Worm (Caenorhabditis elegans) whole organism, L1 larva: Measurements from ENCODE around the gene vdac-1.

Experiments
- C04F5.9 ChIP-seq: sonication (generic microtip); optimal IDR thresholded peaks from 2 replicates; lab custom pipeline; 2016; ENCODE audit warnings: missing genetic modification characterization, missing compliant biosample characterization
- F16B12.6 ChIP-seq: fragments of 150-350 bp; optimal IDR thresholded peaks from 2 replicates; lab custom pipeline; 2014; ENCODE audit warnings: missing biosample characterization, missing genetic modification characterization
- Y116A8C.19 ChIP-seq: sonication (generic microtip); optimal IDR thresholded peaks from 2 replicates; lab custom pipeline; 2016; ENCODE audit warnings: missing compliant biosample characterization, missing genetic modification characterization, borderline replicate concordance
- aha-1 ChIP-seq: fragments of 150-350 bp; optimal IDR thresholded peaks from 2 replicates; lab custom pipeline; 2014; ENCODE audit warnings: missing biosample characterization, missing genetic modification characterization
- blmp-1 ChIP-seq: fragments of 150-350 bp; optimal IDR thresholded peaks from 2 replicates; lab custom pipeline; 2014; ENCODE audit warnings: missing biosample characterization, missing genetic modification characterization
- ceh-63 ChIP-seq: fragments of 200-800 bp; sonication (Bioruptor generic); optimal IDR thresholded peaks from 2 replicates; lab custom pipeline; 2018; ENCODE audit warnings: mild to moderate bottlenecking, missing genetic modification characterization, missing compliant biosample characterization
- ceh-82 ChIP-seq, 3 experiments: fragments of 150-350 bp in 1 of 3; sonication (generic microtip) in 2 of 3; optimal IDR thresholded peaks; 2 replicates each; lab custom pipeline; 2014 to 2017; ENCODE audit warnings: missing biosample characterization in 3 of 3, missing genetic modification characterization in 3 of 3
- ceh-88 ChIP-seq: fragments of 200-800 bp; sonication (Bioruptor generic); IDR thresholded peaks from 2 replicates; pipeline ENCODE4 v1.3.6; 2022; ENCODE audit warnings: missing genetic modification characterization, missing compliant biosample characterization
- ceh-90 ChIP-seq: sonication (generic microtip); optimal IDR thresholded peaks from 2 replicates; lab custom pipeline; 2016; ENCODE audit warnings: missing genetic modification characterization, missing compliant biosample characterization
- dsc-1 ChIP-seq: sonication (generic microtip); optimal IDR thresholded peaks from 2 replicates; lab custom pipeline; 2016; ENCODE audit warnings: mild to moderate bottlenecking, missing genetic modification characterization, missing compliant biosample characterization
- efl-1 ChIP-seq, 4 experiments: fragments of 150-350 bp; optimal IDR thresholded peaks in 3 of 4; peaks in 1 of 4; 1 replicate in 1 of 4; 2 replicates in 3 of 4; lab custom pipeline; 2014; ENCODE audit warnings: missing biosample characterization in 2 of 4, missing genetic modification characterization in 2 of 4, missing genetic modification reagents in 2 of 4
- egl-13 ChIP-seq: sonication (generic microtip); optimal IDR thresholded peaks from 2 replicates; lab custom pipeline; 2016; ENCODE audit warnings: missing genotype, missing genetic modification reagents, missing genetic modification characterization, missing compliant biosample characterization
- egl-27 ChIP-seq, 2 experiments: fragments of 150-350 bp in 1 of 2; sonication (generic microtip); optimal IDR thresholded peaks; 3 replicates each; lab custom pipeline; 2017 to 2018; ENCODE audit warnings: missing biosample characterization in 2 of 2, missing genetic modification characterization in 2 of 2, missing genetic modification reagents in 2 of 2
- ets-5 ChIP-seq: fragments of 200-800 bp; sonication (Bioruptor generic); IDR thresholded peaks from 2 replicates; pipeline ENCODE4 v1.3.6; 2022; ENCODE audit warnings: missing genetic modification characterization, missing compliant biosample characterization
- fkh-10 ChIP-seq: sonication (generic microtip); optimal IDR thresholded peaks from 2 replicates; lab custom pipeline; 2017; ENCODE audit warnings: missing biosample characterization, missing genetic modification reagents, missing genetic modification characterization
- fkh-4 ChIP-seq: sonication (generic microtip); optimal IDR thresholded peaks from 2 replicates; lab custom pipeline; 2016; ENCODE audit warnings: missing compliant biosample characterization, missing genetic modification characterization, borderline replicate concordance
- fkh-8 ChIP-seq: sonication (generic microtip); optimal IDR thresholded peaks from 2 replicates; lab custom pipeline; 2016; ENCODE audit warnings: mild to moderate bottlenecking, missing genetic modification characterization, missing compliant biosample characterization
- hlh-17 ChIP-seq: fragments of 200-800 bp; sonication (Bioruptor generic); optimal IDR thresholded peaks from 2 replicates; lab custom pipeline; 2018; ENCODE audit warnings: missing genetic modification characterization, mild to moderate bottlenecking, missing compliant biosample characterization, moderate library complexity, borderline replicate concordance
- hpl-2 ChIP-seq: fragments of 150-350 bp; optimal IDR thresholded peaks from 2 replicates; lab custom pipeline; 2014; ENCODE audit warnings: missing biosample characterization, missing genetic modification reagents, missing genetic modification characterization
- irx-1 ChIP-seq: sonication (generic microtip); optimal IDR thresholded peaks from 2 replicates; lab custom pipeline; 2016; ENCODE audit warnings: missing genetic modification characterization, missing compliant biosample characterization
- isw-1 ChIP-seq: fragments of 200-800 bp; sonication (Bioruptor generic); IDR thresholded peaks from 2 replicates; pipeline ENCODE4 v1.3.6; 2022; ENCODE audit warnings: missing genetic modification characterization, missing compliant biosample characterization
- lin-13 ChIP-seq: fragments of 150-350 bp; optimal IDR thresholded peaks from 2 replicates; lab custom pipeline; 2014; ENCODE audit warnings: missing biosample characterization, missing genetic modification reagents, missing genetic modification characterization
- lin-14 ChIP-seq: fragments of 200-800 bp; sonication (Bioruptor generic); optimal IDR thresholded peaks from 2 replicates; lab custom pipeline; 2018; ENCODE audit warnings: mild to moderate bottlenecking, missing genetic modification characterization, moderate library complexity, missing compliant biosample characterization
- lin-15B ChIP-seq: fragments of 150-350 bp; sonication (generic microtip); optimal IDR thresholded peaks from 3 replicates; lab custom pipeline; 2014; ENCODE audit warnings: missing biosample characterization, missing genetic modification characterization
- nhr-19 ChIP-seq: fragments of 200-800 bp; sonication (Bioruptor generic); conservative IDR thresholded peaks from 2 replicates; pipeline ENCODE4 v1.3.6; 2022; ENCODE audit warnings: missing genetic modification characterization, missing compliant biosample characterization
- nhr-20 ChIP-seq: sonication (generic microtip); optimal IDR thresholded peaks from 2 replicates; lab custom pipeline; 2016; ENCODE audit warnings: mild to moderate bottlenecking, missing genetic modification characterization, missing compliant biosample characterization
- nhr-28 ChIP-seq: fragments of 150-350 bp; optimal IDR thresholded peaks from 2 replicates; lab custom pipeline; 2014; ENCODE audit warnings: missing biosample characterization, missing genetic modification characterization
- nhr-76 ChIP-seq: sonication (generic microtip); optimal IDR thresholded peaks from 2 replicates; lab custom pipeline; 2017; ENCODE audit warnings: missing biosample characterization, missing genetic modification characterization
- nhr-90 ChIP-seq: sonication (generic microtip); optimal IDR thresholded peaks from 2 replicates; lab custom pipeline; 2016; ENCODE audit warnings: mild to moderate bottlenecking, missing genetic modification characterization, missing compliant biosample characterization; ENCODE audit not compliant: poor library complexity
- pax-3 ChIP-seq: fragments of 200-800 bp; sonication (Bioruptor generic); optimal IDR thresholded peaks from 2 replicates; lab custom pipeline; 2018; ENCODE audit warnings: mild to moderate bottlenecking, missing genetic modification characterization, moderate library complexity, missing compliant biosample characterization
- pqm-1 ChIP-seq: sonication (generic microtip); optimal IDR thresholded peaks from 3 replicates; lab custom pipeline; 2017; ENCODE audit warnings: missing biosample characterization, missing genetic modification characterization
- skn-1 ChIP-seq: fragments of 150-350 bp; optimal IDR thresholded peaks from 2 replicates; lab custom pipeline; 2014; ENCODE audit warnings: missing biosample characterization, missing genetic modification characterization
- snu-23 ChIP-seq: sonication (generic microtip); optimal IDR thresholded peaks from 2 replicates; lab custom pipeline; 2016; ENCODE audit warnings: missing genetic modification characterization, missing compliant biosample characterization
- sup-37 ChIP-seq: fragments of 200-800 bp; sonication (Bioruptor generic); optimal IDR thresholded peaks from 2 replicates; lab custom pipeline; 2018; ENCODE audit warnings: mild to moderate bottlenecking, missing genetic modification characterization, missing compliant biosample characterization
- swsn-7 ChIP-seq: sonication (generic microtip); optimal IDR thresholded peaks from 2 replicates; lab custom pipeline; 2016; ENCODE audit warnings: missing genetic modification characterization, missing compliant biosample characterization
- tbx-2 ChIP-seq: sonication (generic microtip); optimal IDR thresholded peaks from 2 replicates; lab custom pipeline; 2016; ENCODE audit warnings: missing genetic modification characterization, missing compliant biosample characterization
- tlp-1 ChIP-seq: fragments of 150-350 bp; optimal IDR thresholded peaks from 2 replicates; lab custom pipeline; 2014; ENCODE audit warnings: missing biosample characterization, missing genetic modification characterization
- unc-30 ChIP-seq: sonication (generic microtip); optimal IDR thresholded peaks from 2 replicates; lab custom pipeline; 2017; ENCODE audit warnings: missing biosample characterization, missing genetic modification characterization
- unc-62 ChIP-seq: fragments of 150-350 bp; optimal IDR thresholded peaks from 2 replicates; lab custom pipeline; 2014; ENCODE audit warnings: missing biosample characterization, missing genetic modification reagents, missing genetic modification characterization
- unc-98 ChIP-seq: fragments of 200-800 bp; sonication (Bioruptor generic); IDR thresholded peaks from 2 replicates; pipeline ENCODE4 v1.3.6; 2022; ENCODE audit warnings: missing genetic modification characterization, missing compliant biosample characterization
- vab-15 ChIP-seq: sonication (generic microtip); optimal IDR thresholded peaks from 2 replicates; lab custom pipeline; 2017; ENCODE audit warnings: missing genotype, mild to moderate bottlenecking, missing genetic modification characterization, missing compliant biosample characterization
- xbp-1 ChIP-seq: sonication (generic microtip); optimal IDR thresholded peaks from 2 replicates; lab custom pipeline; 2016; ENCODE audit warnings: missing genetic modification characterization, missing compliant biosample characterization
- zag-1 ChIP-seq: fragments of 150-350 bp; optimal IDR thresholded peaks from 2 replicates; lab custom pipeline; 2014; ENCODE audit warnings: missing biosample characterization, missing genetic modification characterization
- zip-4 ChIP-seq: fragments of 200-800 bp; sonication (Bioruptor generic); optimal IDR thresholded peaks from 2 replicates; lab custom pipeline; 2018; ENCODE audit warnings: mild to moderate bottlenecking, missing genetic modification characterization, moderate library complexity, missing compliant biosample characterization
- ztf-4 ChIP-seq: fragments of 150-350 bp; optimal IDR thresholded peaks from 2 replicates; lab custom pipeline; 2014; ENCODE audit warnings: missing biosample characterization, missing genetic modification characterization

Gene vdac-1

DNA sequence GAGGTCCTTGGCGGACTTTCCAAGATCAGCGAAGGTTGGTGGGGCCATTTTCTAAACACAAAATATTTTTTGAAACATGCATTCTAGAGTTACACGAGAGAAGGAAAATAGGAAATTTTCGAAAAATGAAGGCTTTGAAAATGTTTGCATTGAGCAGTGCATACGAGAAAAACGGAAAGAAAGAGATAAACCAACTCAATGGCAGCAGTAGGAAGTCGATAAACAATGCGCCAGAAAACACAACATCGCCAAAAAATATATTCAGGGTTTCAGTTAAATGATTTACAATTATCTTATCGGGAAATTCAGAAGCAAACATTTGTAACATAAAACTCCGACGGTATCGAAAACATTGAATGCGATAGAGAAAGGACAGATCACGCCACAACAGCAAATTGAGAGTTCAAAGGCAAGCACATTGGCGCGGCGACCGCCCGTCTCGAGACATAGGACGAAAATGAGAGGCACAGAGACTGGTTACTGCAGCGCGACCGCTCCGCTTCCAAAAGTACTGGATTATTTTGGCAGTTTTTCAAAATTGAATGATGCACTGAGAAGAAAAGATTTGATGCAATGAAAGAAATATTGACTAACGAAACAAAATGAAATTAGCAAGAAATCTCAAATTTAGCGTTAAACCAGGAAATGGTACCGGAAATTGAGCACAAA is at the start of gene vdac-1, which contains the start of gene R05G6.5 (continued):
- TF ChIP-seq lin-15B (tag; lab: Kevin White, UChicago) (peak; percentile 72), fkh-4 (tag; lab: Kevin White, UChicago) (no peak), lin-13 (peak; percentile 82), nhr-90 (tag; lab: Kevin White, UChicago) (peak; percentile 80), hlh-17 (GFP tag; lab: Kevin White, UChicago) (no peak), irx-1 (tag; lab: Kevin White, UChicago) (no peak), ceh-82 (tag; optimal IDR thresholded peaks at IDR 0.05; lab: Kevin White, UChicago) (peak; percentile 42 to 93 (median 70)), nhr-76 (tag; lab: Kevin White, UChicago) (no peak), ceh-88 (GFP tag; lab: Robert Waterston, UW) (peak; percentile 49; the same call in 1 of the 2 replicates), blmp-1 (peak; percentile 79), F16B12.6 (tag; lab: Kevin White, UChicago) (no peak), tlp-1 (tag; lab: Kevin White, UChicago) (no peak), aha-1 (tag; lab: Kevin White, UChicago) (no peak), hpl-2 (no peak), xbp-1 (tag; lab: Kevin White, UChicago) (peak; percentile 83), nhr-20 (peak; percentile 92), Y116A8C.19 (no peak), sup-37 (GFP tag; lab: Kevin White, UChicago) (peak; percentile 25), unc-30 (tag; lab: Kevin White, UChicago) (no peak), snu-23 (GFP tag; lab: Kevin White, UChicago) (peak; percentile 93), nhr-19 (GFP tag; lab: Robert Waterston, UW) (peak; percentile 87), egl-13 (tag; lab: Kevin White, UChicago) (peak; percentile 17), ztf-4 (tag; lab: Kevin White, UChicago) (peak; percentile 55), isw-1 (GFP tag; lab: Robert Waterston, UW) (peak; percentile 71), zag-1 (no peak), efl-1 (optimal IDR thresholded peaks at IDR 0.05; lab: Kevin White, UChicago) (peak; percentile 59 to 93), efl-1 (GFP tag; optimal IDR thresholded peaks at IDR 0.05 in 1 of 2; lab: Kevin White, UChicago) (peak; percentile 90 to 99), vab-15 (tag; lab: Kevin White, UChicago) (peak; percentile 8), tbx-2 (tag; lab: Kevin White, UChicago) (peak; percentile 86), egl-27 (tag; optimal IDR thresholded peaks at IDR 0.05; lab: Kevin White, UChicago) (peak in 1 of 2 experiments; percentile 33), zip-4 (GFP tag; lab: Kevin White, UChicago) (no peak), swsn-7 (tag; lab: Kevin White, UChicago) (peak; percentile 82), unc-62 (no peak)

DNA sequence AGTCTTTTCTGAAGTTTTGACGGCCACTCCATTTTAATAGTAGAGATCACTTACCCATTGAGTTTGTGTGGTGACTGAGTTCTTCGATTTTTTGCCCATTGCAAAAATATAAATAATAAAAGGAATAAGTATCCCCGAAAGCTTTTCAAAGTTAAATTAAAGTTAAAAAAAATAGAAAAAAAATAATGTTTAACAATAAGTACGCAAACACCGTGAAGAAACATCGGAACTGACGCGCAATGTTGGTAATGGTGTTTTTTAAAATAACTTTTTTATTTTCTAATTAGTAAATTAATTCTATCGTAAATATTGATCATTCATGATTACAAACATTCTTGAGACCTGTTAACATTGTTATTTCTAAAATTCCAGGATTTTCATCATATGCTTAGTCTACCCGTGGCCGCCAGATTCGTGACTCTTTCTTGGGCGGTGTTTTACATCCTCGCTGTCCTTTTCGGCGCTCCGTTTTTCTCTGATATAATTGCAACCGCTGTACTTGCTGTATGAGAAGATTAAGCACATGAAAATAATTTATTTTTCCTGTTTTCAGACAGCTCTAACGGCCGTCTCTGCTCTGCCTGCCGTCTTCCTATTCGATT is 48.7 kb upstream of the vdac-1 start, which contains the start of the genes F49E8.7, F49E8.8 and nprl-2:
TSS of gene F49E8.7 (minus strand) at position 101 of the 602 bp plus-strand sequence.
TSS of gene F49E8.8 (plus strand) at position 373 of the 602 bp plus-strand sequence.
TSS of gene nprl-2 (plus strand) at position 552 of the 602 bp plus-strand sequence.
- no peak for TF ChIP-seq efl-1 (optimal IDR thresholded peaks at IDR 0.05; lab: Kevin White, UChicago)
- peak in 1 of 2 experiments; percentile 22 for TF ChIP-seq efl-1 (GFP tag; optimal IDR thresholded peaks at IDR 0.05 in 1 of 2; lab: Kevin White, UChicago)
- peak; percentile 61 for TF ChIP-seq F16B12.6 (tag; lab: Kevin White, UChicago)
- TF ChIP-seq nhr-76 (tag; lab: Kevin White, UChicago) = no peak
- TF ChIP-seq ets-5 (GFP tag; lab: Robert Waterston, UW) = no peak
- TF ChIP-seq vab-15 (tag; lab: Kevin White, UChicago) = no peak

DNA sequence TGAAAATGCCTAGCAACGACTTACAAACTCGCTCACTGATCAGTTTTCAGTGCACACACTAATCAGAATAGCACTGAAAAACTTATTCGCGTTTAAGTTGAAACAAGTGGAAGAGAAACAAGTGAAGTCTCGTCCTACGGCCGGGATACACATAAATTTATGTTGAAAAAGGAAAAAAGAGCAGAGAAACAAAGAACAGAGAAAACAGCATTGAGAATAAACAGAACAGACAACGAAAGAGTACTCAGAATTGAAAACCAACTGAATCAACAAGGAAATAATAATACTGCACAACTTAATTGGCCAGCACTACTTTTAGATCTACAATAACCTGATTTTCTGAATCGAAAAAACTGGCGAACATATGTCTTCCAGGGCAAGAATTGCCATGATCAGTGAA is 46.7 kb upstream of the vdac-1 start, which contains the start of gene F49E8.6:
TSS of gene F49E8.6 (minus strand) at position 317 of the 400 bp plus-strand sequence.
- TF ChIP-seq lin-15B (tag; lab: Kevin White, UChicago) = no peak
- TF ChIP-seq pax-3 (tag; lab: Kevin White, UChicago) = no peak
- peak; percentile 30 for TF ChIP-seq lin-14 (GFP tag; lab: Kevin White, UChicago)
- TF ChIP-seq snu-23 (GFP tag; lab: Kevin White, UChicago) = no peak
- peak; percentile 81 for TF ChIP-seq fkh-8 (tag; lab: Kevin White, UChicago)
- TF ChIP-seq ceh-63 (GFP tag; lab: Kevin White, UChicago) = no peak
- TF ChIP-seq irx-1 (tag; lab: Kevin White, UChicago) = no peak
- no peak for TF ChIP-seq pqm-1 (tag; lab: Kevin White, UChicago)
- TF ChIP-seq dsc-1 (tag; lab: Kevin White, UChicago) = no peak
- no peak for TF ChIP-seq nhr-28 (tag; lab: Kevin White, UChicago)
- TF ChIP-seq skn-1 (tag; lab: Kevin White, UChicago) = no peak
- no peak for TF ChIP-seq tbx-2 (tag; lab: Kevin White, UChicago)
- TF ChIP-seq aha-1 (tag; lab: Kevin White, UChicago) = no peak
- no peak for TF ChIP-seq ceh-90 (tag; lab: Kevin White, UChicago)
- TF ChIP-seq zip-4 (GFP tag; lab: Kevin White, UChicago) = no peak
- no peak for TF ChIP-seq nhr-19 (GFP tag; lab: Robert Waterston, UW)
- no peak for TF ChIP-seq vab-15 (tag; lab: Kevin White, UChicago)
- TF ChIP-seq unc-98 (GFP tag; lab: Robert Waterston, UW) = no peak
- no peak for TF ChIP-seq C04F5.9 (tag; lab: Kevin White, UChicago)
- TF ChIP-seq fkh-10 (GFP tag; lab: Kevin White, UChicago) = no peak
- TF ChIP-seq sup-37 (GFP tag; lab: Kevin White, UChicago) = no peak
